Fruit fly (Drosophila melanogaster) whole organism, adult: ENCODE measurements around the gene CG2898.

Source experiments
- CG11617 ChIP-seq: fragments of 200-800 bp; sonication (Bioruptor generic); optimal IDR thresholded peaks from 2 replicates; lab custom pipeline; 2017; ENCODE audit warnings: mild to moderate bottlenecking, missing biosample characterization, missing genetic modification reagents, missing genetic modification characterization
- CG12768 ChIP-seq: fragments of 200-800 bp; sonication (Bioruptor generic); optimal IDR thresholded peaks from 2 replicates; lab custom pipeline; 2017; ENCODE audit warnings: missing biosample characterization, missing genetic modification characterization, mild to moderate bottlenecking, moderate library complexity, missing genetic modification reagents
- CG14711 ChIP-seq: fragments of 200-800 bp; sonication (Bioruptor generic); optimal IDR thresholded peaks from 2 replicates; lab custom pipeline; 2018; ENCODE audit warnings: missing biosample characterization, mild to moderate bottlenecking, missing genetic modification characterization, moderate library complexity
- CG1620 ChIP-seq: fragments of 200-800 bp; sonication (Bioruptor generic); optimal IDR thresholded peaks from 2 replicates; lab custom pipeline; 2016; ENCODE audit warnings: missing biosample characterization, missing genetic modification characterization
- CG5204 ChIP-seq: fragments of 200-800 bp; sonication (Bioruptor generic); optimal IDR thresholded peaks from 2 replicates; lab custom pipeline; 2016; ENCODE audit warnings: missing biosample characterization, missing genetic modification characterization
- CG7045 ChIP-seq: fragments of 200-800 bp; sonication (Bioruptor generic); optimal IDR thresholded peaks from 2 replicates; lab custom pipeline; 2017; ENCODE audit warnings: missing biosample characterization, mild to moderate bottlenecking, missing genetic modification characterization
- CG7101 ChIP-seq: fragments of 200-800 bp; sonication (Bioruptor generic); optimal IDR thresholded peaks from 2 replicates; lab custom pipeline; 2018; ENCODE audit warnings: missing biosample characterization, mild to moderate bottlenecking, missing genetic modification characterization, moderate library complexity
- Clk ChIP-seq: fragments of 200-800 bp; sonication (Bioruptor generic); optimal IDR thresholded peaks from 2 replicates; lab custom pipeline; 2017; ENCODE audit warnings: missing biosample characterization, missing genetic modification characterization
- Crg-1 ChIP-seq: fragments of 200-800 bp; sonication (Bioruptor generic); optimal IDR thresholded peaks from 2 replicates; lab custom pipeline; 2016; ENCODE audit warnings: missing biosample characterization, missing genetic modification characterization
- cnc ChIP-seq, 2 experiments: fragments of >200 bp; optimal IDR thresholded peaks; 2 replicates each; lab custom pipeline; 2017
- kay ChIP-seq: fragments of 200-800 bp; sonication (Bioruptor generic); peaks from one replicate; lab custom pipeline; 2016; ENCODE audit warnings: missing biosample characterization, missing genetic modification characterization, borderline replicate concordance
- ovo ChIP-seq: fragments of 200-800 bp; sonication (Bioruptor generic); optimal IDR thresholded peaks from 2 replicates; lab custom pipeline; 2016; ENCODE audit warnings: missing biosample characterization, missing genetic modification characterization
- pad ChIP-seq: fragments of 200-800 bp; sonication (Bioruptor generic); optimal IDR thresholded peaks from 3 replicates; lab custom pipeline; 2017; ENCODE audit warnings: missing biosample characterization, missing genetic modification characterization, mild to moderate bottlenecking, moderate library complexity, missing genetic modification reagents

dm6 chrX:10384947-10385346 lies 9.8 kb downstream of the CG2898 start:
- TF ChIP-seq CG7101 (tag; lab: Kevin White, UChicago) = no peak
- no peak for TF ChIP-seq kay (GFP tag; lab: Kevin White, UChicago)
- TF ChIP-seq CG14711 (tag; lab: Kevin White, UChicago) = no peak
- TF ChIP-seq Crg-1 (GFP tag; lab: Kevin White, UChicago) = no peak
- TF ChIP-seq CG12768 (GFP tag; lab: Kevin White, UChicago) = no peak
- no peak for TF ChIP-seq pad (GFP tag; lab: Kevin White, UChicago)
- no peak for TF ChIP-seq CG5204 (GFP tag; lab: Kevin White, UChicago)
- TF ChIP-seq Clk (GFP tag; lab: Kevin White, UChicago) = no peak
- TF ChIP-seq CG11617 (GFP tag; lab: Kevin White, UChicago) = no peak
- TF ChIP-seq ovo = no peak
- TF ChIP-seq CG1620 (GFP tag; lab: Kevin White, UChicago) = no peak
- TF ChIP-seq cnc (optimal IDR thresholded peaks at IDR 0.05; lab: Kevin White, UChicago) = no peak
- TF ChIP-seq CG7045 = no peak
